Fruit fly (Drosophila melanogaster) whole organism, prepupa: ENCODE results near the gene CG13293.

Experiments
- Blimp-1 ChIP-seq: fragments of 200-800 bp; sonication (Bioruptor generic); optimal IDR thresholded peaks from 3 replicates; lab custom pipeline; 2017; ENCODE audit warnings: missing biosample characterization, missing genetic modification characterization, mild to moderate bottlenecking, moderate library complexity, missing genetic modification reagents
- CG10631 ChIP-seq: fragments of 200-800 bp; sonication (Bioruptor generic); optimal IDR thresholded peaks from 2 replicates; lab custom pipeline; 2016; ENCODE audit warnings: missing biosample characterization, missing genetic modification characterization
- CG10669 ChIP-seq: fragments of 200-800 bp; sonication (Bioruptor generic); optimal IDR thresholded peaks from 3 replicates; lab custom pipeline; 2018; ENCODE audit warnings: missing biosample characterization, mild to moderate bottlenecking, missing genetic modification characterization, moderate library complexity
- CG11294 ChIP-seq: fragments of 200-800 bp; sonication (Bioruptor generic); IDR thresholded peaks from 2 replicates; pipeline ENCODE4 v1.3.6; 2022; ENCODE audit warnings: missing biosample characterization, missing genetic modification characterization
- CG11762 ChIP-seq: fragments of 200-800 bp; sonication (Bioruptor generic); optimal IDR thresholded peaks from 3 replicates; lab custom pipeline; 2016; ENCODE audit warnings: missing biosample characterization, missing genetic modification characterization; ENCODE audit not compliant: insufficient read depth
- CG11902 ChIP-seq: fragments of 200-800 bp; sonication (Bioruptor generic); optimal IDR thresholded peaks from 3 replicates; lab custom pipeline; 2016; ENCODE audit warnings: missing biosample characterization, missing genetic modification characterization
- CG15336 ChIP-seq: fragments of 200-800 bp; sonication (Bioruptor generic); IDR thresholded peaks from 2 replicates; pipeline ENCODE4 v1.3.6; 2022; ENCODE audit warnings: missing biosample characterization, missing genetic modification characterization
- CG1621 ChIP-seq: fragments of 200-800 bp; sonication (Bioruptor generic); optimal IDR thresholded peaks from 3 replicates; lab custom pipeline; 2018; ENCODE audit warnings: missing biosample characterization, mild to moderate bottlenecking, missing genetic modification characterization
- CG16779 ChIP-seq: fragments of 200-800 bp; sonication (Bioruptor generic); optimal IDR thresholded peaks from 3 replicates; lab custom pipeline; 2017; ENCODE audit warnings: missing biosample characterization, mild to moderate bottlenecking, missing genetic modification characterization
- CG31627 ChIP-seq: fragments of 200-800 bp; sonication (Bioruptor generic); optimal IDR thresholded peaks from 3 replicates; lab custom pipeline; 2016; ENCODE audit warnings: missing biosample characterization, missing genetic modification characterization
- CG32006 ChIP-seq: fragments of 200-800 bp; sonication (Bioruptor generic); optimal IDR thresholded peaks from 3 replicates; lab custom pipeline; 2017; ENCODE audit warnings: missing biosample characterization, mild to moderate bottlenecking, missing genetic modification characterization
- CG34406 ChIP-seq: fragments of 200-800 bp; sonication (Bioruptor generic); optimal IDR thresholded peaks from 3 replicates; lab custom pipeline; 2016; ENCODE audit warnings: missing biosample characterization, missing genetic modification characterization
- CG3919 ChIP-seq: fragments of 200-800 bp; sonication (Bioruptor generic); optimal IDR thresholded peaks from 3 replicates; lab custom pipeline; 2016; ENCODE audit warnings: missing biosample characterization, missing genetic modification characterization
- CG4318 ChIP-seq: fragments of 200-800 bp; sonication (Bioruptor generic); optimal IDR thresholded peaks from 3 replicates; lab custom pipeline; 2017; ENCODE audit warnings: missing biosample characterization, mild to moderate bottlenecking, missing genetic modification characterization
- CG6163 ChIP-seq: fragments of 200-800 bp; sonication (Bioruptor generic); IDR thresholded peaks from 3 replicates; pipeline ENCODE4 v1.3.6; 2022; ENCODE audit warnings: missing biosample characterization, missing genetic modification characterization
- CG6276 ChIP-seq: fragments of 200-800 bp; sonication (Bioruptor generic); optimal IDR thresholded peaks from 2 replicates; lab custom pipeline; 2017; ENCODE audit warnings: missing biosample characterization, mild to moderate bottlenecking, missing genetic modification characterization
- CG6792 ChIP-seq: fragments of 200-800 bp; sonication (Bioruptor generic); optimal IDR thresholded peaks from 3 replicates; lab custom pipeline; 2016; ENCODE audit warnings: missing biosample characterization, missing genetic modification characterization
- CG6808 ChIP-seq: fragments of 200-800 bp; sonication (Bioruptor generic); optimal IDR thresholded peaks from 3 replicates; lab custom pipeline; 2017; ENCODE audit warnings: missing biosample characterization, missing genetic modification characterization, mild to moderate bottlenecking, moderate library complexity, missing genetic modification reagents
- CG6854 ChIP-seq: fragments of 200-800 bp; sonication (Bioruptor generic); optimal IDR thresholded peaks from 2 replicates; lab custom pipeline; 2017; ENCODE audit warnings: missing biosample characterization, mild to moderate bottlenecking, missing genetic modification characterization
- CG7368 ChIP-seq: fragments of 200-800 bp; sonication (Bioruptor generic); optimal IDR thresholded peaks from 3 replicates; lab custom pipeline; 2016; ENCODE audit warnings: missing biosample characterization, missing genetic modification characterization
- CG8119 ChIP-seq: fragments of 200-800 bp; sonication (Bioruptor generic); IDR thresholded peaks from 3 replicates; pipeline ENCODE4 v1.3.6; 2022; ENCODE audit warnings: missing biosample characterization, missing genetic modification characterization
- CG8319 ChIP-seq: fragments of 200-800 bp; sonication (Bioruptor generic); optimal IDR thresholded peaks from 3 replicates; lab custom pipeline; 2016; ENCODE audit warnings: missing biosample characterization, missing genetic modification characterization
- CG9139 ChIP-seq: fragments of 200-800 bp; sonication (Bioruptor generic); optimal IDR thresholded peaks from 3 replicates; lab custom pipeline; 2017; ENCODE audit warnings: missing biosample characterization, mild to moderate bottlenecking, missing genetic modification characterization
- Eip75B ChIP-seq: fragments of 200-800 bp; sonication (Bioruptor generic); optimal IDR thresholded peaks from 3 replicates; lab custom pipeline; 2016; ENCODE audit warnings: missing biosample characterization, missing genetic modification characterization
- Eip78C ChIP-seq: fragments of 200-800 bp; sonication (Bioruptor generic); peaks from one replicate; lab custom pipeline; 2016; ENCODE audit warnings: missing biosample characterization, missing genetic modification characterization
- Eip93F ChIP-seq: fragments of 200-800 bp; sonication (Bioruptor generic); optimal IDR thresholded peaks from 2 replicates; lab custom pipeline; 2016; ENCODE audit warnings: missing biosample characterization, mild to moderate bottlenecking, missing genetic modification characterization
- Ets96B ChIP-seq: fragments of 200-800 bp; optimal IDR thresholded peaks from 2 replicates; lab custom pipeline; 2019; ENCODE audit warnings: missing biosample characterization, mild to moderate bottlenecking, missing genetic modification characterization, moderate library complexity
- Gug ChIP-seq: fragments of 200-800 bp; sonication (Bioruptor generic); IDR thresholded peaks from 2 replicates; pipeline ENCODE4 v1.3.6; 2022; ENCODE audit warnings: missing biosample characterization, missing genetic modification characterization
- Hr38 ChIP-seq: sonication (Bioruptor generic); optimal IDR thresholded peaks from 2 replicates; lab custom pipeline; 2016; ENCODE audit warnings: missing biosample characterization, missing genetic modification characterization
- Hr39 ChIP-seq: fragments of 200-800 bp; sonication (Bioruptor generic); optimal IDR thresholded peaks from 2 replicates; lab custom pipeline; 2016; ENCODE audit warnings: missing biosample characterization, missing genetic modification characterization
- Met ChIP-seq: fragments of 200-800 bp; sonication (Bioruptor generic); optimal IDR thresholded peaks from 3 replicates; lab custom pipeline; 2016; ENCODE audit warnings: missing biosample characterization, missing genetic modification characterization
- OdsH ChIP-seq: fragments of 200-800 bp; sonication (Bioruptor generic); optimal IDR thresholded peaks from 3 replicates; lab custom pipeline; 2016; ENCODE audit warnings: missing biosample characterization, missing genetic modification characterization
- Smox ChIP-seq: fragments of 200-800 bp; sonication (Bioruptor generic); optimal IDR thresholded peaks from 3 replicates; lab custom pipeline; 2016; ENCODE audit warnings: missing biosample characterization, missing genetic modification characterization
- Sox102F ChIP-seq: fragments of 200-800 bp; sonication (Bioruptor generic); optimal IDR thresholded peaks from 2 replicates; lab custom pipeline; 2016; ENCODE audit warnings: missing biosample characterization, mild to moderate bottlenecking, missing genetic modification characterization
- Sox14 ChIP-seq: fragments of 200-800 bp; sonication (Bioruptor generic); optimal IDR thresholded peaks from 3 replicates; lab custom pipeline; 2016; ENCODE audit warnings: missing biosample characterization, missing genetic modification characterization
- Sox15 ChIP-seq: fragments of 200-800 bp; sonication (Bioruptor generic); optimal IDR thresholded peaks from 3 replicates; lab custom pipeline; 2016; ENCODE audit warnings: missing biosample characterization, missing genetic modification characterization
- achi ChIP-seq: fragments of 200-800 bp; sonication (Bioruptor generic); optimal IDR thresholded peaks from 3 replicates; lab custom pipeline; 2016; ENCODE audit warnings: missing biosample characterization, missing genetic modification characterization
- acj6 ChIP-seq: fragments of 200-800 bp; sonication (Bioruptor generic); optimal IDR thresholded peaks from 3 replicates; lab custom pipeline; 2016; ENCODE audit warnings: missing biosample characterization, missing genetic modification characterization
- cyc ChIP-seq: fragments of 200-800 bp; sonication (Bioruptor generic); optimal IDR thresholded peaks from 3 replicates; lab custom pipeline; 2016; ENCODE audit warnings: missing biosample characterization, missing genetic modification characterization
- dac ChIP-seq: fragments of 200-800 bp; sonication (Bioruptor generic); optimal IDR thresholded peaks from 2 replicates; lab custom pipeline; 2017; ENCODE audit warnings: missing biosample characterization, mild to moderate bottlenecking, missing genetic modification characterization
- dsx ChIP-seq: fragments of 200-800 bp; optimal IDR thresholded peaks from 3 replicates; lab custom pipeline; 2019; ENCODE audit warnings: missing biosample characterization, mild to moderate bottlenecking, missing genetic modification characterization, moderate library complexity; ENCODE audit not compliant: poor library complexity, severe bottlenecking
- eg ChIP-seq: fragments of 200-800 bp; sonication (Bioruptor generic); IDR thresholded peaks from 3 replicates; pipeline ENCODE4 v1.3.6; 2022; ENCODE audit warnings: missing biosample characterization, missing genetic modification characterization
- esn ChIP-seq: fragments of 200-800 bp; sonication (Bioruptor generic); optimal IDR thresholded peaks from 2 replicates; lab custom pipeline; 2016; ENCODE audit warnings: missing biosample characterization, mild to moderate bottlenecking, missing genetic modification characterization, moderate library complexity
- fd59A ChIP-seq: fragments of 200-800 bp; sonication (Bioruptor generic); optimal IDR thresholded peaks from 2 replicates; lab custom pipeline; 2017; ENCODE audit warnings: missing biosample characterization, mild to moderate bottlenecking, missing genetic modification characterization, missing genetic modification reagents
- fd85E ChIP-seq: fragments of 200-800 bp; sonication (Bioruptor generic); optimal IDR thresholded peaks from 3 replicates; lab custom pipeline; 2016; ENCODE audit warnings: missing biosample characterization, missing genetic modification characterization
- fkh ChIP-seq: fragments of 200-800 bp; sonication (Bioruptor generic); optimal IDR thresholded peaks from 3 replicates; lab custom pipeline; 2017; ENCODE audit warnings: missing biosample characterization, mild to moderate bottlenecking, missing genetic modification characterization, moderate library complexity
- lz ChIP-seq: fragments of 200-800 bp; sonication (Bioruptor generic); optimal IDR thresholded peaks from 3 replicates; lab custom pipeline; 2016; ENCODE audit warnings: missing biosample characterization, missing genetic modification characterization
- net ChIP-seq: fragments of 200-800 bp; sonication (Bioruptor generic); optimal IDR thresholded peaks from 3 replicates; lab custom pipeline; 2016; ENCODE audit warnings: missing biosample characterization, missing genetic modification characterization
- pdm3 ChIP-seq: fragments of 200-800 bp; sonication (Bioruptor generic); optimal IDR thresholded peaks from 3 replicates; lab custom pipeline; 2016; ENCODE audit warnings: missing biosample characterization, missing genetic modification characterization
- salr ChIP-seq, 2 experiments: fragments of 200-800 bp; sonication (Bioruptor generic); optimal IDR thresholded peaks; 3 replicates each; lab custom pipeline; 2016 to 2018; ENCODE audit warnings: missing biosample characterization in 2 of 2, missing genetic modification characterization in 2 of 2, mild to moderate bottlenecking in 1 of 2
- svp ChIP-seq: fragments of 200-800 bp; sonication (Bioruptor generic); peaks from one replicate; lab custom pipeline; 2016; ENCODE audit warnings: missing biosample characterization, missing genetic modification characterization
- topi ChIP-seq: fragments of 200-800 bp; sonication (Bioruptor generic); optimal IDR thresholded peaks from 3 replicates; lab custom pipeline; 2016; ENCODE audit warnings: missing biosample characterization, missing genetic modification characterization
- vri ChIP-seq: fragments of 200-800 bp; sonication (Bioruptor generic); optimal IDR thresholded peaks from 3 replicates; lab custom pipeline; 2016; ENCODE audit warnings: missing biosample characterization, mild to moderate bottlenecking, missing genetic modification characterization

CG13293 gene

dm6 chr3L:6085157-6085556 lies 2.5 kb downstream of the CG13293 start:
- TF ChIP-seq Eip78C (GFP tag; lab: Kevin White, UChicago) (peak; percentile 90), Eip93F (GFP tag; lab: Kevin White, UChicago) (no peak), dac (no peak), CG11294 (GFP tag; lab: Robert Waterston, UW) (no peak), Sox15 (GFP tag; lab: Kevin White, UChicago) (peak; percentile 22), CG9139 (GFP tag; lab: Kevin White, UChicago) (no peak), CG11762 (GFP tag; lab: Kevin White, UChicago) (peak; percentile 16), Sox102F (GFP tag; lab: Kevin White, UChicago) (peak; percentile 26), CG6276 (GFP tag; lab: Kevin White, UChicago) (peak; percentile 45), CG6808 (no peak), topi (no peak), Hr38 (GFP tag; lab: Kevin White, UChicago) (no peak), lz (GFP tag; lab: Kevin White, UChicago) (peak; percentile 8), net (GFP tag; lab: Kevin White, UChicago) (peak; percentile 68), fkh (no peak), salr (GFP tag; optimal IDR thresholded peaks at IDR 0.05; lab: Kevin White, UChicago) (peak in 1 of 2 experiments; percentile 73), CG8119 (GFP tag; lab: Robert Waterston, UW) (peak; percentile 88), CG32006 (GFP tag; lab: Kevin White, UChicago) (peak; percentile 83), CG3919 (GFP tag; lab: Kevin White, UChicago) (peak; percentile 41), pdm3 (GFP tag; lab: Kevin White, UChicago) (peak; percentile 23), svp (GFP tag; lab: Kevin White, UChicago) (peak; percentile 65), OdsH (peak; percentile 72), CG15336 (GFP tag; lab: Robert Waterston, UW) (peak; percentile 77), achi (GFP tag; lab: Kevin White, UChicago) (peak; percentile 83), fd59A (peak; percentile 33), CG1621 (tag; lab: Kevin White, UChicago) (no peak), CG8319 (GFP tag; lab: Kevin White, UChicago) (no peak), vri (peak; percentile 1), CG16779 (tag; lab: Kevin White, UChicago) (peak; percentile 6), acj6 (GFP tag; lab: Kevin White, UChicago) (peak; percentile 69), dsx (GFP tag; lab: Kevin White, UChicago) (peak; percentile 63), Gug (GFP tag; lab: Robert Waterston, UW) (0 out of 2 replicates have a peak, but pooled peaks have one; percentile 14), Eip75B (GFP tag; lab: Kevin White, UChicago) (no peak), Smox (GFP tag; lab: Kevin White, UChicago) (peak; percentile 11), CG10669 (GFP tag; lab: Kevin White, UChicago) (peak; percentile 5), CG31627 (GFP tag; lab: Kevin White, UChicago) (no peak), eg (GFP tag; lab: Robert Waterston, UW) (peak; percentile 62; the same call in 1 of the 3 replicates), CG7368 (GFP tag; lab: Kevin White, UChicago) (no peak), CG4318 (GFP tag; lab: Kevin White, UChicago) (peak; percentile 71), Blimp-1 (GFP tag; lab: Kevin White, UChicago) (no peak), Met (peak; percentile 20), cyc (no peak), CG11902 (no peak), CG10631 (GFP tag; lab: Kevin White, UChicago) (peak; percentile 69), esn (peak; percentile 48), Ets96B (peak; percentile 64), CG6792 (GFP tag; lab: Kevin White, UChicago) (peak; percentile 55), Hr39 (GFP tag; lab: Kevin White, UChicago) (peak; percentile 7), CG6854 (GFP tag; lab: Kevin White, UChicago) (no peak), CG6163 (GFP tag; lab: Robert Waterston, UW) (0 out of 3 replicates have a peak, but pooled peaks have one; percentile 5), Sox14 (GFP tag; lab: Kevin White, UChicago) (peak; percentile 41), CG34406 (GFP tag; lab: Kevin White, UChicago) (peak; percentile 68), fd85E (no peak)
